Worm (Caenorhabditis elegans) whole organism, early embryonic: Measurements from ENCODE around the gene F56A8.8.

Source experiments
- B0310.2 ChIP-seq: sonication (generic microtip); optimal IDR thresholded peaks from 2 replicates; lab custom pipeline; 2016; ENCODE audit warnings: mild to moderate bottlenecking, missing genetic modification characterization, missing compliant biosample characterization
- F13C5.2 ChIP-seq: sonication (generic microtip); optimal IDR thresholded peaks from 2 replicates; lab custom pipeline; 2017; ENCODE audit warnings: mild to moderate bottlenecking, missing genetic modification characterization, inconsistent platforms, missing compliant biosample characterization
- aly-1 ChIP-seq: sonication (generic microtip); optimal IDR thresholded peaks from 2 replicates; lab custom pipeline; 2016; ENCODE audit warnings: missing genetic modification characterization, missing compliant biosample characterization
- ama-1 ChIP-seq: fragments of 150-350 bp; optimal IDR thresholded peaks from 2 replicates; lab custom pipeline; 2014
- ceh-13 ChIP-seq: fragments of 200-800 bp; sonication (Bioruptor generic); optimal IDR thresholded peaks from 2 replicates; lab custom pipeline; 2018; ENCODE audit warnings: mild to moderate bottlenecking, missing genetic modification characterization, missing compliant biosample characterization
- ceh-36 ChIP-seq: sonication (generic microtip); optimal IDR thresholded peaks from 2 replicates; lab custom pipeline; 2016; ENCODE audit warnings: missing genetic modification characterization, inconsistent platforms, missing compliant biosample characterization
- ets-7 ChIP-seq: sonication (generic microtip); optimal IDR thresholded peaks from 2 replicates; lab custom pipeline; 2016; ENCODE audit warnings: missing genotype, missing genetic modification characterization, missing compliant biosample characterization
- flt-1 ChIP-seq: fragments of 200-800 bp; sonication (Bioruptor generic); IDR thresholded peaks from 2 replicates; pipeline ENCODE4 v1.3.6; 2022; ENCODE audit warnings: missing genetic modification characterization, missing compliant biosample characterization
- hmbx-1 ChIP-seq: sonication (generic microtip); optimal IDR thresholded peaks from 2 replicates; lab custom pipeline; 2016; ENCODE audit warnings: mild to moderate bottlenecking, missing genetic modification characterization, missing compliant biosample characterization
- hmg-4 ChIP-seq: fragments of 200-800 bp; sonication (Bioruptor generic); optimal IDR thresholded peaks from 2 replicates; lab custom pipeline; 2018; ENCODE audit warnings: mild to moderate bottlenecking, missing genetic modification characterization, missing compliant biosample characterization
- hnd-1 ChIP-seq: sonication (generic microtip); optimal IDR thresholded peaks from 2 replicates; lab custom pipeline; 2016; ENCODE audit warnings: missing genetic modification characterization, missing compliant biosample characterization
- pes-1 ChIP-seq: fragments of 200-800 bp; sonication (Bioruptor generic); IDR thresholded peaks from 2 replicates; pipeline ENCODE4 v1.3.6; 2022; ENCODE audit warnings: missing genetic modification reagents, missing genetic modification characterization, missing compliant biosample characterization
- scrt-1 ChIP-seq: fragments of 200-800 bp; sonication (Bioruptor generic); IDR thresholded peaks from 2 replicates; pipeline ENCODE4 v1.3.6; 2022; ENCODE audit warnings: missing genetic modification characterization, missing compliant biosample characterization
- sea-1 ChIP-seq: fragments of 200-800 bp; sonication (Bioruptor generic); conservative IDR thresholded peaks from 2 replicates; pipeline ENCODE4 v1.3.6; 2022; ENCODE audit warnings: missing genetic modification characterization, missing compliant biosample characterization
- tbx-11 ChIP-seq: fragments of 200-800 bp; sonication (Bioruptor generic); IDR thresholded peaks from 2 replicates; pipeline ENCODE4 v1.3.6; 2022; ENCODE audit warnings: missing genetic modification characterization, missing compliant biosample characterization
- tbx-37 ChIP-seq: fragments of 200-800 bp; sonication (Bioruptor generic); conservative IDR thresholded peaks from 2 replicates; pipeline ENCODE4 v1.3.6; 2022; ENCODE audit warnings: missing genetic modification reagents, missing genetic modification characterization, missing compliant biosample characterization
- tra-4 ChIP-seq: sonication (generic microtip); optimal IDR thresholded peaks from 2 replicates; lab custom pipeline; 2017; ENCODE audit warnings: missing genetic modification characterization, missing compliant biosample characterization

The F56A8.8 gene

ce11 chrIII:13262987-13263386 lies 22.5 kb upstream of the F56A8.8 start, which contains the start of gene F56A8.4:
TSS of gene F56A8.4 (plus strand) at chrIII:13263287.
- TF ChIP-seq ceh-36 (tag; lab: Kevin White, UChicago): no peak
- no peak for TF ChIP-seq hnd-1 (tag; lab: Kevin White, UChicago)
- TF ChIP-seq tbx-37: no peak
- no peak for TF ChIP-seq hmg-4 (GFP tag; lab: Kevin White, UChicago)
- TF ChIP-seq F13C5.2 (tag; lab: Kevin White, UChicago): no peak
- TF ChIP-seq hmbx-1 (tag; lab: Kevin White, UChicago): no peak
- TF ChIP-seq ceh-13 (GFP tag; lab: Kevin White, UChicago): no peak
- TF ChIP-seq ama-1: no peak
- no peak for TF ChIP-seq ets-7 (tag; lab: Kevin White, UChicago)
- TF ChIP-seq pes-1 (GFP tag; lab: Robert Waterston, UW): no peak
- no peak for TF ChIP-seq flt-1
- TF ChIP-seq B0310.2 (tag; lab: Kevin White, UChicago): no peak

ce11 chrIII:13265566-13265965 lies 20.0 kb upstream of the F56A8.8 start, which contains the start of gene F56A8.5:
TSS of gene F56A8.5 (plus strand) at chrIII:13265866.
- no peak for TF ChIP-seq sea-1 (GFP tag; lab: Robert Waterston, UW)
- TF ChIP-seq tbx-11 (GFP tag; lab: Robert Waterston, UW): no peak
- no peak for TF ChIP-seq ceh-36 (tag; lab: Kevin White, UChicago)
- TF ChIP-seq ets-7 (tag; lab: Kevin White, UChicago): no peak
- no peak for TF ChIP-seq pes-1 (GFP tag; lab: Robert Waterston, UW)
- TF ChIP-seq B0310.2 (tag; lab: Kevin White, UChicago): no peak
- no peak for TF ChIP-seq ama-1
- no peak for TF ChIP-seq hmg-4 (GFP tag; lab: Kevin White, UChicago)
- no peak for TF ChIP-seq scrt-1 (GFP tag; lab: Robert Waterston, UW)
- TF ChIP-seq aly-1 (tag; lab: Kevin White, UChicago): no peak

ce11 chrIII:13267046-13267445 lies 18.5 kb upstream of the F56A8.8 start:
- no peak for TF ChIP-seq ceh-36 (tag; lab: Kevin White, UChicago)
- TF ChIP-seq hmg-4 (GFP tag; lab: Kevin White, UChicago): no peak
- TF ChIP-seq scrt-1 (GFP tag; lab: Robert Waterston, UW): no peak
- TF ChIP-seq F13C5.2 (tag; lab: Kevin White, UChicago): no peak
- TF ChIP-seq ama-1: no peak
- no peak for TF ChIP-seq ets-7 (tag; lab: Kevin White, UChicago)
- TF ChIP-seq hnd-1 (tag; lab: Kevin White, UChicago): no peak
- no peak for TF ChIP-seq sea-1 (GFP tag; lab: Robert Waterston, UW)
- no peak for TF ChIP-seq tbx-11 (GFP tag; lab: Robert Waterston, UW)
- no peak for TF ChIP-seq ceh-13 (GFP tag; lab: Kevin White, UChicago)
- TF ChIP-seq hmbx-1 (tag; lab: Kevin White, UChicago): no peak

ce11 chrIII:13268856-13269255 lies 16.7 kb upstream of the F56A8.8 start, which contains the start of gene cpf-2:
TSS of gene cpf-2 (minus strand) at chrIII:13268883.
- TF ChIP-seq aly-1 (tag; lab: Kevin White, UChicago) (peak; percentile 44), hnd-1 (tag; lab: Kevin White, UChicago) (peak; percentile 13), ets-7 (tag; lab: Kevin White, UChicago) (no peak), scrt-1 (GFP tag; lab: Robert Waterston, UW) (peak; percentile 57; the same call in 1 of the 2 replicates), hmg-4 (GFP tag; lab: Kevin White, UChicago) (peak; percentile 73), ceh-36 (tag; lab: Kevin White, UChicago) (peak; percentile 51), F13C5.2 (tag; lab: Kevin White, UChicago) (peak; percentile 93), hmbx-1 (tag; lab: Kevin White, UChicago) (peak; percentile 33), sea-1 (GFP tag; lab: Robert Waterston, UW) (peak; percentile 80), tbx-37 (peak; percentile 55; the same call in 1 of the 2 replicates), tbx-11 (GFP tag; lab: Robert Waterston, UW) (peak; percentile 65; the same call in 1 of the 2 replicates), tra-4 (tag; lab: Kevin White, UChicago) (peak; percentile 12), flt-1 (peak; percentile 64), ama-1 (no peak), B0310.2 (tag; lab: Kevin White, UChicago) (peak; percentile 33), pes-1 (GFP tag; lab: Robert Waterston, UW) (peak; percentile 75), ceh-13 (GFP tag; lab: Kevin White, UChicago) (peak; percentile 33)

- TF ChIP-seq tbx-11 (GFP tag; lab: Robert Waterston, UW): no peak
- no peak for TF ChIP-seq B0310.2 (tag; lab: Kevin White, UChicago)
- no peak for TF ChIP-seq aly-1 (tag; lab: Kevin White, UChicago)
- TF ChIP-seq pes-1 (GFP tag; lab: Robert Waterston, UW): no peak
- no peak for TF ChIP-seq sea-1 (GFP tag; lab: Robert Waterston, UW)
- no peak for TF ChIP-seq tbx-37
- no peak for TF ChIP-seq hmg-4 (GFP tag; lab: Kevin White, UChicago)
- TF ChIP-seq F13C5.2 (tag; lab: Kevin White, UChicago): no peak
- TF ChIP-seq flt-1: no peak
- no peak for TF ChIP-seq ama-1
- TF ChIP-seq ceh-13 (GFP tag; lab: Kevin White, UChicago): no peak
- no peak for TF ChIP-seq ets-7 (tag; lab: Kevin White, UChicago)
Measured at ce11 chrIII:13270896-13271295, 14.6 kb upstream of the F56A8.8 start.

- TF ChIP-seq tbx-11 (GFP tag; lab: Robert Waterston, UW) (no peak), hmbx-1 (tag; lab: Kevin White, UChicago) (no peak), hmg-4 (GFP tag; lab: Kevin White, UChicago) (no peak), tra-4 (tag; lab: Kevin White, UChicago) (no peak), ama-1 (no peak), flt-1 (no peak), aly-1 (tag; lab: Kevin White, UChicago) (no peak), hnd-1 (tag; lab: Kevin White, UChicago) (no peak), pes-1 (GFP tag; lab: Robert Waterston, UW) (no peak), B0310.2 (tag; lab: Kevin White, UChicago) (no peak), sea-1 (GFP tag; lab: Robert Waterston, UW) (no peak), tbx-37 (no peak), ceh-13 (GFP tag; lab: Kevin White, UChicago) (no peak), ets-7 (tag; lab: Kevin White, UChicago) (no peak)
Measured at ce11 chrIII:13272227-13272626, 13.3 kb upstream of the F56A8.8 start.
